Worm (Caenorhabditis elegans) whole organism, L2 larva: ENCODE measurements around the gene T25F10.1.

ENCODE experiments used
- C34F6.9 ChIP-seq: fragments of 150-350 bp; optimal IDR thresholded peaks from 2 replicates; lab custom pipeline; 2014; ENCODE audit warnings: missing biosample characterization, missing genetic modification characterization
- F13H6.1 ChIP-seq: sonication (generic microtip); optimal IDR thresholded peaks from 2 replicates; lab custom pipeline; 2016; ENCODE audit warnings: missing genetic modification characterization, missing compliant biosample characterization
- R02D3.7 ChIP-seq: fragments of 150-350 bp; optimal IDR thresholded peaks from 2 replicates; lab custom pipeline; 2014; ENCODE audit warnings: missing biosample characterization, missing genetic modification characterization
- Y55F3AM.14 ChIP-seq: fragments of 200-800 bp; sonication (Bioruptor generic); optimal IDR thresholded peaks from 2 replicates; lab custom pipeline; 2018; ENCODE audit warnings: mild to moderate bottlenecking, missing genetic modification characterization, missing compliant biosample characterization
- ZK546.5 ChIP-seq: sonication (generic microtip); optimal IDR thresholded peaks from 2 replicates; lab custom pipeline; 2017; ENCODE audit warnings: missing biosample characterization, missing genetic modification characterization
- alr-1 ChIP-seq: fragments of 150-350 bp; optimal IDR thresholded peaks from 2 replicates; lab custom pipeline; 2014; ENCODE audit warnings: missing biosample characterization, missing genetic modification characterization
- aly-2 ChIP-seq: fragments of 150-350 bp; optimal IDR thresholded peaks from 2 replicates; lab custom pipeline; 2014; ENCODE audit warnings: missing biosample characterization, missing genetic modification characterization
- ama-1 ChIP-seq: fragments of 150-350 bp; optimal IDR thresholded peaks from 2 replicates; lab custom pipeline; 2018; ENCODE audit warnings: inconsistent platforms
- blmp-1 ChIP-seq: sonication (generic microtip); optimal IDR thresholded peaks from 2 replicates; lab custom pipeline; 2017; ENCODE audit warnings: missing genetic modification characterization, mild to moderate bottlenecking, missing compliant biosample characterization, antibody characterized with exemption, moderate library complexity; ENCODE audit not compliant: insufficient read depth
- ceh-16 ChIP-seq: fragments of 150-350 bp; optimal IDR thresholded peaks from 2 replicates; lab custom pipeline; 2014; ENCODE audit warnings: missing biosample characterization, missing genetic modification characterization
- ceh-82 ChIP-seq: fragments of 150-350 bp; optimal IDR thresholded peaks from 2 replicates; lab custom pipeline; 2014; ENCODE audit warnings: missing biosample characterization, missing genetic modification characterization
- crh-2 ChIP-seq: sonication (generic microtip); optimal IDR thresholded peaks from 2 replicates; lab custom pipeline; 2017; ENCODE audit warnings: missing biosample characterization, missing genetic modification characterization
- dmd-4 ChIP-seq: sonication (generic microtip); optimal IDR thresholded peaks from 2 replicates; lab custom pipeline; 2017; ENCODE audit warnings: missing biosample characterization, missing genetic modification characterization
- egl-27 ChIP-seq: sonication (generic microtip); optimal IDR thresholded peaks from 3 replicates; lab custom pipeline; 2017; ENCODE audit warnings: missing biosample characterization, missing genetic modification reagents, missing genetic modification characterization
- elt-1 ChIP-seq: fragments of 150-350 bp; optimal IDR thresholded peaks from 2 replicates; lab custom pipeline; 2014; ENCODE audit warnings: missing biosample characterization, missing genetic modification characterization
- elt-3 ChIP-seq: sonication (generic microtip); optimal IDR thresholded peaks from 2 replicates; lab custom pipeline; 2017; ENCODE audit warnings: missing biosample characterization, missing genetic modification characterization
- fos-1 ChIP-seq: fragments of 150-350 bp; optimal IDR thresholded peaks from 2 replicates; lab custom pipeline; 2014; ENCODE audit warnings: missing biosample characterization, missing genetic modification characterization
- gmeb-1 ChIP-seq: fragments of 150-350 bp; optimal IDR thresholded peaks from 2 replicates; lab custom pipeline; 2014; ENCODE audit warnings: missing biosample characterization, missing genetic modification characterization
- lin-11 ChIP-seq: fragments of 150-350 bp; sonication (generic microtip); optimal IDR thresholded peaks from 2 replicates; lab custom pipeline; 2014; ENCODE audit warnings: missing biosample characterization, missing genetic modification characterization, inconsistent platforms, mixed read lengths
- lin-13 ChIP-seq: fragments of 150-350 bp; optimal IDR thresholded peaks from 2 replicates; lab custom pipeline; 2014; ENCODE audit warnings: missing biosample characterization, missing genetic modification reagents, missing genetic modification characterization
- lin-39 ChIP-seq: fragments of 150-350 bp; optimal IDR thresholded peaks from 2 replicates; lab custom pipeline; 2014; ENCODE audit warnings: missing biosample characterization, missing genetic modification reagents, missing genetic modification characterization
- lsy-2 ChIP-seq, 2 experiments: fragments of 150-350 bp in 1 of 2; sonication (generic microtip) in 1 of 2; optimal IDR thresholded peaks; 2 replicates each; lab custom pipeline; 2014 to 2017; ENCODE audit warnings: missing biosample characterization in 2 of 2, missing genetic modification characterization in 2 of 2
- mab-5 ChIP-seq: fragments of 150-350 bp; optimal IDR thresholded peaks from 2 replicates; lab custom pipeline; 2014; ENCODE audit warnings: missing biosample characterization, missing genetic modification characterization
- mbf-1 ChIP-seq: sonication (generic microtip); optimal IDR thresholded peaks from 2 replicates; lab custom pipeline; 2017; ENCODE audit warnings: missing biosample characterization, missing genetic modification characterization
- mdl-1 ChIP-seq, 2 experiments: fragments of 150-350 bp in 1 of 2; sonication (generic microtip) in 1 of 2; optimal IDR thresholded peaks; 2 replicates each; lab custom pipeline; 2017; ENCODE audit warnings: missing biosample characterization in 2 of 2, missing genetic modification characterization in 2 of 2
- nhr-10 ChIP-seq: sonication (generic microtip); optimal IDR thresholded peaks from 2 replicates; lab custom pipeline; 2017; ENCODE audit warnings: missing biosample characterization, missing genetic modification characterization
- nhr-11 ChIP-seq: fragments of 150-350 bp; optimal IDR thresholded peaks from 2 replicates; lab custom pipeline; 2014; ENCODE audit warnings: missing biosample characterization, missing genetic modification characterization
- nhr-12 ChIP-seq: fragments of 150-350 bp; optimal IDR thresholded peaks from 2 replicates; lab custom pipeline; 2014; ENCODE audit warnings: missing biosample characterization, missing genetic modification characterization
- nhr-129 ChIP-seq: fragments of 150-350 bp; optimal IDR thresholded peaks from 2 replicates; lab custom pipeline; 2014; ENCODE audit warnings: missing biosample characterization, missing genetic modification characterization
- nhr-21 ChIP-seq: fragments of 150-350 bp; optimal IDR thresholded peaks from 2 replicates; lab custom pipeline; 2014; ENCODE audit warnings: missing biosample characterization, missing genetic modification characterization
- nhr-23 ChIP-seq: fragments of 150-350 bp; optimal IDR thresholded peaks from 2 replicates; lab custom pipeline; 2014; ENCODE audit warnings: missing biosample characterization, missing genetic modification reagents, missing genetic modification characterization
- nhr-25 ChIP-seq: fragments of 150-350 bp; sonication (generic microtip); optimal IDR thresholded peaks from 3 replicates; lab custom pipeline; 2014; ENCODE audit warnings: missing biosample characterization, missing genetic modification characterization
- nhr-6 ChIP-seq: fragments of 150-350 bp; optimal IDR thresholded peaks from 2 replicates; lab custom pipeline; 2014; ENCODE audit warnings: missing biosample characterization, missing genetic modification characterization
- peb-1 ChIP-seq: fragments of 150-350 bp; optimal IDR thresholded peaks from 2 replicates; lab custom pipeline; 2014; ENCODE audit warnings: missing biosample characterization, missing genetic modification characterization
- sem-4 ChIP-seq: fragments of 150-350 bp; optimal IDR thresholded peaks from 2 replicates; lab custom pipeline; 2014; ENCODE audit warnings: missing biosample characterization, missing genetic modification reagents, missing genetic modification characterization
- skn-1 ChIP-seq: sonication (generic microtip); optimal IDR thresholded peaks from 2 replicates; lab custom pipeline; 2017; ENCODE audit warnings: missing biosample characterization, missing genetic modification characterization
- sma-3 ChIP-seq: sonication (generic microtip); optimal IDR thresholded peaks from 2 replicates; lab custom pipeline; 2016; ENCODE audit warnings: missing genetic modification reagents, missing genetic modification characterization, missing compliant biosample characterization
- sma-9 ChIP-seq, 2 experiments: fragments of 150-350 bp in 1 of 2; sonication (generic microtip) in 1 of 2; optimal IDR thresholded peaks; 2 replicates each; lab custom pipeline; 2014 to 2016; ENCODE audit warnings: missing genetic modification characterization in 2 of 2, mild to moderate bottlenecking in 1 of 2, missing biosample characterization in 1 of 2, missing compliant biosample characterization in 1 of 2, missing genetic modification reagents in 1 of 2, moderate library complexity in 1 of 2
- unc-39 ChIP-seq: fragments of 150-350 bp; optimal IDR thresholded peaks from 2 replicates; lab custom pipeline; 2014; ENCODE audit warnings: missing biosample characterization, missing genetic modification characterization
- unc-55 ChIP-seq: fragments of 150-350 bp; sonication (generic microtip); optimal IDR thresholded peaks from 3 replicates; lab custom pipeline; 2014; ENCODE audit warnings: missing biosample characterization, missing genetic modification reagents, missing genetic modification characterization
- unc-62 ChIP-seq: fragments of 150-350 bp; optimal IDR thresholded peaks from 2 replicates; lab custom pipeline; 2014; ENCODE audit warnings: missing biosample characterization, missing genetic modification reagents, missing genetic modification characterization
- zag-1 ChIP-seq: fragments of 150-350 bp; optimal IDR thresholded peaks from 2 replicates; lab custom pipeline; 2014; ENCODE audit warnings: missing biosample characterization, missing genetic modification characterization
- ztf-1 ChIP-seq: fragments of 200-800 bp; sonication (Bioruptor generic); conservative IDR thresholded peaks from 2 replicates; pipeline ENCODE4 v1.3.6; 2022; ENCODE audit warnings: missing genetic modification characterization, missing compliant biosample characterization
- ztf-11 ChIP-seq: sonication (generic microtip); optimal IDR thresholded peaks from 2 replicates; lab custom pipeline; 2017; ENCODE audit warnings: missing biosample characterization, missing genetic modification characterization

The T25F10.1 gene

ce11 chrV:6780676-6781075, 12.4 kb downstream of the T25F10.1 start:
- no peak for TF ChIP-seq ztf-1 (GFP tag; lab: Robert Waterston, UW)

ce11 chrV:6782260-6782659, 14.0 kb downstream of the T25F10.1 start:
- TF ChIP-seq nhr-12 (tag; lab: Kevin White, UChicago) (no peak), ztf-1 (GFP tag; lab: Robert Waterston, UW) (no peak), nhr-21 (tag; lab: Kevin White, UChicago) (no peak)

ce11 chrV:6783044-6783625, 14.8 kb downstream of the T25F10.1 start:
- TF ChIP-seq Y55F3AM.14 (GFP tag; lab: Kevin White, UChicago), result no peak
- no peak for TF ChIP-seq zag-1 (tag; lab: Kevin White, UChicago)
- TF ChIP-seq nhr-12 (tag; lab: Kevin White, UChicago), result no peak
- TF ChIP-seq elt-3, result no peak
- TF ChIP-seq nhr-10 (tag; lab: Kevin White, UChicago), result no peak
- no peak for TF ChIP-seq nhr-11 (tag; lab: Kevin White, UChicago)
- TF ChIP-seq lin-11 (tag; lab: Kevin White, UChicago), result no peak
- TF ChIP-seq unc-39 (tag; lab: Kevin White, UChicago), result no peak
- no peak for TF ChIP-seq fos-1 (tag; lab: Kevin White, UChicago)
- TF ChIP-seq mdl-1 (tag; optimal IDR thresholded peaks at IDR 0.05; lab: Kevin White, UChicago), result no peak
- TF ChIP-seq lin-39 (tag; lab: Kevin White, UChicago), result no peak
- TF ChIP-seq nhr-23, result no peak
- TF ChIP-seq egl-27, result no peak
- TF ChIP-seq ama-1 (lab: Kevin White, UChicago), result no peak
- TF ChIP-seq lin-13 (GFP tag; lab: Kevin White, UChicago), result no peak

- TF ChIP-seq lin-13 (GFP tag; lab: Kevin White, UChicago), result peak; percentile 64
- no peak for TF ChIP-seq dmd-4
- TF ChIP-seq nhr-6 (tag; lab: Kevin White, UChicago), result no peak
- TF ChIP-seq nhr-12 (tag; lab: Kevin White, UChicago), result no peak
- TF ChIP-seq nhr-10 (tag; lab: Kevin White, UChicago), result no peak
- TF ChIP-seq blmp-1, result peak; percentile 24
- peak; percentile 70 for TF ChIP-seq nhr-129 (tag; lab: Kevin White, UChicago)
- TF ChIP-seq sma-9 (GFP tag; optimal IDR thresholded peaks at IDR 0.05; lab: Kevin White, UChicago), result peak; percentile 88
- TF ChIP-seq sma-9 (tag; optimal IDR thresholded peaks at IDR 0.05; lab: Kevin White, UChicago), result no peak
- peak; percentile 32 for TF ChIP-seq fos-1 (tag; lab: Kevin White, UChicago)
- TF ChIP-seq lsy-2 (tag; optimal IDR thresholded peaks at IDR 0.05; lab: Kevin White, UChicago), result peak; percentile 40 to 84
- TF ChIP-seq C34F6.9 (tag; lab: Kevin White, UChicago), result peak; percentile 80
- TF ChIP-seq F13H6.1 (tag; lab: Kevin White, UChicago), result peak; percentile 74
- no peak for TF ChIP-seq peb-1 (tag; lab: Kevin White, UChicago)
- no peak for TF ChIP-seq ZK546.5 (tag; lab: Kevin White, UChicago)
- TF ChIP-seq ztf-1 (GFP tag; lab: Robert Waterston, UW), result no peak
- no peak for TF ChIP-seq alr-1
- peak; percentile 96 for TF ChIP-seq gmeb-1 (tag; lab: Kevin White, UChicago)
- peak; percentile 2 for TF ChIP-seq zag-1 (tag; lab: Kevin White, UChicago)
- TF ChIP-seq unc-62 (GFP tag; lab: Kevin White, UChicago), result no peak
- no peak for TF ChIP-seq nhr-25 (tag; lab: Kevin White, UChicago)
- TF ChIP-seq ztf-11 (tag; lab: Kevin White, UChicago), result peak; percentile 25
- no peak for TF ChIP-seq nhr-23
- TF ChIP-seq mbf-1 (tag; lab: Kevin White, UChicago), result no peak
- no peak for TF ChIP-seq skn-1 (tag; lab: Kevin White, UChicago)
- TF ChIP-seq ceh-16 (tag; lab: Kevin White, UChicago), result peak; percentile 38
- no peak for TF ChIP-seq lin-39 (tag; lab: Kevin White, UChicago)
- peak; percentile 71 for TF ChIP-seq sma-3 (GFP tag; lab: Kevin White, UChicago)
- TF ChIP-seq sem-4 (tag; lab: Kevin White, UChicago), result peak; percentile 62
- TF ChIP-seq elt-1 (tag; lab: Kevin White, UChicago), result no peak
- TF ChIP-seq lin-11 (tag; lab: Kevin White, UChicago), result peak; percentile 71
- peak; percentile 30 for TF ChIP-seq nhr-21 (tag; lab: Kevin White, UChicago)
- peak; percentile 90 for TF ChIP-seq unc-55 (GFP tag; lab: Kevin White, UChicago)
- TF ChIP-seq mab-5 (tag; lab: Kevin White, UChicago), result peak; percentile 75
- TF ChIP-seq mdl-1 (tag; optimal IDR thresholded peaks at IDR 0.05; lab: Kevin White, UChicago), result peak in 1 of 2 experiments; percentile 10
- TF ChIP-seq aly-2 (tag; lab: Kevin White, UChicago), result no peak
- TF ChIP-seq crh-2 (tag; lab: Kevin White, UChicago), result peak; percentile 55
- no peak for TF ChIP-seq Y55F3AM.14 (GFP tag; lab: Kevin White, UChicago)
- TF ChIP-seq elt-3, result no peak
- peak; percentile 45 for TF ChIP-seq R02D3.7 (tag; lab: Kevin White, UChicago)
- no peak for TF ChIP-seq ceh-82 (tag; lab: Kevin White, UChicago)
Observed at ce11 chrV:6784853-6785492, 16.7 kb downstream of the T25F10.1 start, which contains the start of the genes spn-4 and spe-39. Gene spn-4 (minus strand): TSS chrV:6784903. Gene spe-39 (plus strand): TSS chrV:6785451.
